Fruit fly (Drosophila melanogaster): ENCODE results near the gene CG42331.

CG42331 gene

dm6 chr3R:24812394-24812793 is 40.4 kb downstream of the CG42331 start:
- TF ChIP-seq rgr (GFP tag; optimal IDR thresholded peaks at IDR 0.05) (no peak), Hnf4 (GFP tag; optimal IDR thresholded peaks at IDR 0.05) (no peak), sv (GFP tag; optimal IDR thresholded peaks at IDR 0.05) (no peak), Jra (GFP tag; optimal IDR thresholded peaks at IDR 0.05) (no peak), lola (GFP tag; optimal IDR thresholded peaks at IDR 0.05) (no peak), dmrt93B (GFP tag; optimal IDR thresholded peaks at IDR 0.05) (no peak), Myc (optimal IDR thresholded peaks at IDR 0.05) (no peak), woc (GFP tag; optimal IDR thresholded peaks at IDR 0.05) (no peak), Sp1 (GFP tag; optimal IDR thresholded peaks at IDR 0.05) (no peak), CG32264 (GFP tag; optimal IDR thresholded peaks at IDR 0.05) (no peak), foxo (GFP tag; optimal IDR thresholded peaks at IDR 0.05) (no peak), dl (GFP tag; optimal IDR thresholded peaks at IDR 0.05; ENCODE audit: insufficient read depth in 1 of 2, partially characterized antibody in 2 of 2) (no peak), GATAd (GFP tag; optimal IDR thresholded peaks at IDR 0.05) (no peak)

dm6 chr3R:24812987-24813636 is 41.1 kb downstream of the CG42331 start:
- TF ChIP-seq Hnf4 (GFP tag; optimal IDR thresholded peaks at IDR 0.05) (no peak), dmrt93B (GFP tag; optimal IDR thresholded peaks at IDR 0.05) (no peak), jim (GFP tag; optimal IDR thresholded peaks at IDR 0.05) (no peak), ey (GFP tag; optimal IDR thresholded peaks at IDR 0.05) (no peak), N (GFP tag; optimal IDR thresholded peaks at IDR 0.05) (no peak), Hr83 (GFP tag; optimal IDR thresholded peaks at IDR 0.05; ENCODE audit: poor library complexity, severe bottlenecking) (no peak), h (GFP tag; optimal IDR thresholded peaks at IDR 0.05) (no peak), Dfd (GFP tag; optimal IDR thresholded peaks at IDR 0.05) (no peak), Sp1 (GFP tag; optimal IDR thresholded peaks at IDR 0.05) (no peak), Jra (GFP tag; optimal IDR thresholded peaks at IDR 0.05) (no peak), CrebA (GFP tag; optimal IDR thresholded peaks at IDR 0.05; ENCODE audit: borderline replicate concordance) (no peak), HLH106 (tag; optimal IDR thresholded peaks at IDR 0.05) (no peak), fru (GFP tag; optimal IDR thresholded peaks at IDR 0.05) (no peak), psq (GFP tag; optimal IDR thresholded peaks at IDR 0.05) (no peak)

- peak; percentile 55 for TF ChIP-seq CG9705 (GFP tag; optimal IDR thresholded peaks at IDR 0.05)
- TF ChIP-seq OdsH (GFP tag; optimal IDR thresholded peaks at IDR 0.05): peak; percentile 64
- peak; percentile 78 for TF ChIP-seq rgr (GFP tag; optimal IDR thresholded peaks at IDR 0.05)
- TF ChIP-seq sage (GFP tag; optimal IDR thresholded peaks at IDR 0.05): no peak
- TF ChIP-seq GATAd (GFP tag; optimal IDR thresholded peaks at IDR 0.05): peak; percentile 81
- no peak for TF ChIP-seq Rel (GFP tag; optimal IDR thresholded peaks at IDR 0.05)
- TF ChIP-seq Rel (tag; optimal IDR thresholded peaks at IDR 0.05): peak; percentile 36
- no peak for TF ChIP-seq Abd-B (GFP tag; optimal IDR thresholded peaks at IDR 0.05)
- peak; percentile 67 for TF ChIP-seq br (GFP tag; optimal IDR thresholded peaks at IDR 0.05)
- TF ChIP-seq Vsx2 (GFP tag; optimal IDR thresholded peaks at IDR 0.05; ENCODE audit: partially characterized antibody): no peak
- TF ChIP-seq dmrt93B (GFP tag; optimal IDR thresholded peaks at IDR 0.05): no peak
- peak; percentile 74 for TF ChIP-seq woc (GFP tag; optimal IDR thresholded peaks at IDR 0.05)
- TF ChIP-seq Sp1 (GFP tag; optimal IDR thresholded peaks at IDR 0.05): peak; percentile 67
- TF ChIP-seq Hnf4 (GFP tag; optimal IDR thresholded peaks at IDR 0.05): peak; percentile 89
- no peak for TF ChIP-seq Dfd (GFP tag; optimal IDR thresholded peaks at IDR 0.05)
- TF ChIP-seq CG32264 (GFP tag; optimal IDR thresholded peaks at IDR 0.05): peak; percentile 46
- peak; percentile 72 for TF ChIP-seq sv (GFP tag; optimal IDR thresholded peaks at IDR 0.05)
- TF ChIP-seq dl (GFP tag; optimal IDR thresholded peaks at IDR 0.05; ENCODE audit: insufficient read depth in 1 of 2, partially characterized antibody in 2 of 2): no peak
- peak in 1 of 2 experiments; percentile 87 for TF ChIP-seq foxo (GFP tag; optimal IDR thresholded peaks at IDR 0.05)
- no peak for TF ChIP-seq Jra (GFP tag; optimal IDR thresholded peaks at IDR 0.05)
- TF ChIP-seq Hr83 (GFP tag; optimal IDR thresholded peaks at IDR 0.05; ENCODE audit: poor library complexity, severe bottlenecking): peak; percentile 63
- TF ChIP-seq HLH106 (tag; optimal IDR thresholded peaks at IDR 0.05): peak; percentile 77
- TF ChIP-seq h (GFP tag; optimal IDR thresholded peaks at IDR 0.05): peak; percentile 81
- peak; percentile 70 for TF ChIP-seq fru (GFP tag; optimal IDR thresholded peaks at IDR 0.05)
- peak; percentile 79 for TF ChIP-seq ey (GFP tag; optimal IDR thresholded peaks at IDR 0.05)
- TF ChIP-seq Mio (GFP tag; optimal IDR thresholded peaks at IDR 0.05): no peak
- TF ChIP-seq tai (GFP tag; optimal IDR thresholded peaks at IDR 0.05): no peak
- no peak for TF ChIP-seq usp (GFP tag; optimal IDR thresholded peaks at IDR 0.05)
- TF ChIP-seq N (GFP tag; optimal IDR thresholded peaks at IDR 0.05): no peak
- no peak for TF ChIP-seq Dif (GFP tag; optimal IDR thresholded peaks at IDR 0.05; ENCODE audit: partially characterized antibody)
- TF ChIP-seq dsf (GFP tag; optimal IDR thresholded peaks at IDR 0.05; ENCODE audit: borderline replicate concordance): peak; percentile 80
- TF ChIP-seq pan (optimal IDR thresholded peaks at IDR 0.05): no peak
- TF ChIP-seq jim (GFP tag; optimal IDR thresholded peaks at IDR 0.05): no peak
- peak; percentile 59 for TF ChIP-seq psq (GFP tag; optimal IDR thresholded peaks at IDR 0.05)
- peak; percentile 89 for TF ChIP-seq brk (GFP tag; optimal IDR thresholded peaks at IDR 0.05)
- no peak for TF ChIP-seq Myc (optimal IDR thresholded peaks at IDR 0.05)
- no peak for TF ChIP-seq CrebA (GFP tag; optimal IDR thresholded peaks at IDR 0.05; ENCODE audit: borderline replicate concordance)
- TF ChIP-seq Hr78 (GFP tag; optimal IDR thresholded peaks at IDR 0.05): no peak
These were observed 41.8 kb downstream of the CG42331 start, which contains the start of the genes lili and CG34150 for dm6 chr3R:24813637-24814301. Gene lili (minus strand): TSS chr3R:24814012. Gene CG34150 (plus strand): TSS chr3R:24814262.
